Worm (Caenorhabditis elegans): Measurements from ENCODE around the gene set-6.

Gene set-6

DNA sequence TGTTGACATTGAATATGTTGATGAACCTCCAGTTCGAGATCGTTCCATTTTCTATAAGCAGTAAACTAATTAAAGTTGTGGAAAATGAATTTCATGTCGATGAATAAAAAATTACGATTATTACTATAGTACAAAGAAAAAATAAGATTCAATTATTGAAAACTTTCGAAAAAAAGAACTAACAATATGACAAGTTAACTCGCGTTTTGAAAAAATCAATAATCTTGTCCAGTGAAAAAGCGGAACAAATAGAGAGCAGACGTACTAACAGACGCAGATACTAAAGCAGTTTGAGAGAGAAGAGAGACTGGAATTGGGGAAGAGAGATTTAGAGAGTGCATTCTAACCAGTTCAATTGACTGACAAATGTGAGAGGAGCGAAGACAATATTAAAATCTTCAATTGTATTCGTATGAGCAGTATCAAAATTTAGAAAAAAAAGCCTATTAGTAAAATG, at the start of gene set-6:
set-6 (minus strand) TSS at position 51 of the 457 bp plus-strand sequence.
- TF ChIP-seq snpc-4 (tag; optimal IDR thresholded peaks at IDR 0.05), result no peak
- peak; percentile 85 for TF ChIP-seq ces-1 (GFP tag; optimal IDR thresholded peaks at IDR 0.05)
- TF ChIP-seq mep-1 (tag; optimal IDR thresholded peaks at IDR 0.05), result no peak
- no peak for TF ChIP-seq mab-5 (tag; optimal IDR thresholded peaks at IDR 0.05)
- no peak for TF ChIP-seq pha-4 (tag; optimal IDR thresholded peaks at IDR 0.05)
- TF ChIP-seq nhr-2 (tag; optimal IDR thresholded peaks at IDR 0.05), result no peak
- TF ChIP-seq cnd-1 (tag; optimal IDR thresholded peaks at IDR 0.05), result no peak
- TF ChIP-seq hlh-1 (tag; optimal IDR thresholded peaks at IDR 0.05), result no peak
- TF ChIP-seq lin-13 (tag; optimal IDR thresholded peaks at IDR 0.05), result no peak
- TF ChIP-seq elt-1 (tag; optimal IDR thresholded peaks at IDR 0.05; ENCODE audit: borderline replicate concordance, insufficient read depth), result no peak
- TF ChIP-seq nhr-237 (tag; optimal IDR thresholded peaks at IDR 0.05), result peak; percentile 13
- TF ChIP-seq unc-120 (tag; optimal IDR thresholded peaks at IDR 0.05; ENCODE audit: poor library complexity, severe bottlenecking), result no peak
- no peak for TF ChIP-seq ceh-39 (tag; optimal IDR thresholded peaks at IDR 0.05)
- no peak for TF ChIP-seq flh-1 (GFP tag; optimal IDR thresholded peaks at IDR 0.05)
- TF ChIP-seq drap-1 (GFP tag; optimal IDR thresholded peaks at IDR 0.05), result no peak
- no peak for TF ChIP-seq mls-2 (tag; optimal IDR thresholded peaks at IDR 0.05)

DNA sequence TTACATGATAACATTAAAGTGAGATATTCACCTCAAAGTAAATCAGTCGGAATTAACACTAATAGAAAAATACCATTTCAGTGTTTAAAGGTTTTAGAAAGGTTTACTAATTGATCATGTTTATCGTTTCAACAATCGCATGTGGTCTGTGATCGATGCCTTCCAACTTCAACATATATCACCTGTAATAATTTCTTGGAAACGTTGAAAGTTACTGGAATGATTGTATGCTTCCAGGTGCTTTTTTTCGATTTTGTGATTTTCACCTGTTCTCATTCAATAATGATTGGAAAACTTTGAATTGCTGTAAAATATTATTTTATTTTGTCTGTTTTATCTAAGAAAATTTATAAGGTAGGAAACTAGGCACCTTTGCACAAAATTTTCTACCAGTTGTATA, 48.0 kb upstream of the set-6 start:
- no peak for TF ChIP-seq bed-3 (GFP tag; optimal IDR thresholded peaks at IDR 0.05)
- TF ChIP-seq unc-120 (tag; optimal IDR thresholded peaks at IDR 0.05; ENCODE audit: poor library complexity, severe bottlenecking), result no peak
- TF ChIP-seq pha-4 (tag; optimal IDR thresholded peaks at IDR 0.05), result no peak

DNA sequence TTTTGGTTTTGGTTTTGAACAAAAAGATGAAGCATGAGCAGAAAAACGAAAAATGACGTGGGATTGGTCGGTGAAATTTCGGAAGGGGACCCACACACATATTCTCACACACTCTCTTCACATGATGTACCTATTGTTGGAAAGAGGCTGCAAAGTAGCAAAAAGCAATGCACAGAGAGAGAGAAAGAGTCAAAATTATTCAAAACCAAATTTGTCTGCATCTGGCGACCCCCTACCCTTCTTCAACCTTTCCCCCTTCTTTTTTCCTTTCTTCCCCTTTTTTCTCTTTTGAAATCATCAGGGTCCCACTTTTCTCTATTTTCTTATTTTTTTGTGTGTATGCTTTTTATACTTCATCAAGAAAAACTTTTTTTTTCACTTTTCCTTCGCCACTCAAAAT, 47.0 kb upstream of the set-6 start:
- TF ChIP-seq nhr-28 (tag; optimal IDR thresholded peaks at IDR 0.05), result no peak
- TF ChIP-seq ces-1 (GFP tag; optimal IDR thresholded peaks at IDR 0.05), result peak; percentile 13
- no peak for TF ChIP-seq hlh-1 (tag; optimal IDR thresholded peaks at IDR 0.05)

DNA sequence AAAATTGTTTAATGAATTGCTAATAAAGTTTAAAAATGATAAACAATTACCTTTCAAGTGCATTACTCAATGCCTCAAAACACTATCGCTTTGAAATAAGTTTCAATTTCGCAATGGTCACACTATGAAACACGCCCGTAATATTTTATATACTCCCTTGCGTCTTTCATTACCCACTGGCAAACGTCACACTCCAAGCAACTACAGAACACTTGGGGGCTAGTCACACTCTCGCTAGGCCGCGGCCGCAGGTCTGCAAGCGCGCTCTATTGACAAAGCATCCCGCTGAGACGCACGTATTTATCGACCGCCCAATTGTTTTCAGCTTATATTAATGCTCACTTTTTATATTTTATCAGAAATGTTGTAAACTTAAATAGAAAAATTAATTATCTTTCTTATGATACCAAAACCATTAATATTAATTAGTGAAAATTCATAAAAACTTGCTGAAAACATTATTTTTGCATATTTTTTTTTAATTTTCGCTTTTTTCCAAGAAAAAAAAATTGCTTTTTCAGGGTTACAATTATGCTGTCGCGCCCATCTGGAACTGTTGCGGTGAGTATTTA, 43.5 kb upstream of the set-6 start, which contains the start of the genes nmat-1 and ucr-2.1:
nmat-1 (minus strand) TSS at position 136 of the 572 bp plus-strand sequence.
ucr-2.1 (plus strand) TSS at position 522 of the 572 bp plus-strand sequence.
- TF ChIP-seq ceh-39 (tag; optimal IDR thresholded peaks at IDR 0.05) (peak; percentile 38), mep-1 (tag; optimal IDR thresholded peaks at IDR 0.05) (peak; percentile 80), lin-13 (tag; optimal IDR thresholded peaks at IDR 0.05) (peak; percentile 52), zip-8 (tag; optimal IDR thresholded peaks at IDR 0.05) (no peak), elt-1 (tag; optimal IDR thresholded peaks at IDR 0.05; ENCODE audit: borderline replicate concordance, insufficient read depth) (no peak), ceh-83 (GFP tag; optimal IDR thresholded peaks at IDR 0.05) (no peak), ham-2 (GFP tag; optimal IDR thresholded peaks at IDR 0.05) (peak; percentile 84), ces-1 (GFP tag; optimal IDR thresholded peaks at IDR 0.05) (peak; percentile 4), sem-2 (GFP tag; optimal IDR thresholded peaks at IDR 0.05) (no peak), blmp-1 (tag; optimal IDR thresholded peaks at IDR 0.05) (no peak), pha-4 (tag; optimal IDR thresholded peaks at IDR 0.05) (peak; percentile 44), nhr-237 (tag; optimal IDR thresholded peaks at IDR 0.05) (peak; percentile 41), sptf-1 (tag; optimal IDR thresholded peaks at IDR 0.05) (peak; percentile 53), lsy-2 (tag; optimal IDR thresholded peaks at IDR 0.05) (peak; percentile 39), mls-2 (tag; optimal IDR thresholded peaks at IDR 0.05) (peak; percentile 12), ceh-43 (GFP tag; optimal IDR thresholded peaks at IDR 0.05) (no peak), lin-32 (GFP tag; optimal IDR thresholded peaks at IDR 0.05) (no peak), drap-1 (GFP tag; optimal IDR thresholded peaks at IDR 0.05) (no peak), nhr-2 (tag; optimal IDR thresholded peaks at IDR 0.05) (no peak)

DNA sequence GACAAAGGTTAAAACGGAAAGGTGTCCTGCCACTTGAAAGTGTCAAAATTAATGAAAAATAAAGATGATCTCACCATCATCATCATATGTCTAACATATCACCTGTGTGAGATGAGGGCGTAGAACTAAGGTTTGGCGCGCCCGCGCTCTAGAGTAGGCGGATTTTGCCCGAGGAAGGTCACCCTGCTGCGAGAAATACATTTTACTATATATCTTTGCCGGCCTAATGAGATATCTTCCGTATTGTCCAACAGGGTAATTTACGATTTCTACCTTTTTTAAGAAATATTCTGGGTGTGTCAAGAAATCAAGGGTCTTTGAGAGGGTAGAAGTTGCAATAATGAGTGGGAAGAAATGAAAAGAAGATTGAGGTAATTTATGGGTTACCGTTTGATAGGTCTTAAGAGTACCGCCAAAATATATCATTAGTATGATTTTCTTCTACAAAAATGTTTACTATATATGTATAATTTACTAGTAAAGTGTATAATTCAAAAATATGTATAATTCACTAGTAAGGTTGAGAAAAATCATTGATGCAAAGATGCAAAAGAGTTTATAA, 33.5 kb upstream of the set-6 start:
- TF ChIP-seq ztf-11 (tag; optimal IDR thresholded peaks at IDR 0.05) (no peak), ceh-83 (GFP tag; optimal IDR thresholded peaks at IDR 0.05) (no peak), lsy-2 (tag; optimal IDR thresholded peaks at IDR 0.05) (no peak), ham-2 (GFP tag; optimal IDR thresholded peaks at IDR 0.05) (no peak)

DNA sequence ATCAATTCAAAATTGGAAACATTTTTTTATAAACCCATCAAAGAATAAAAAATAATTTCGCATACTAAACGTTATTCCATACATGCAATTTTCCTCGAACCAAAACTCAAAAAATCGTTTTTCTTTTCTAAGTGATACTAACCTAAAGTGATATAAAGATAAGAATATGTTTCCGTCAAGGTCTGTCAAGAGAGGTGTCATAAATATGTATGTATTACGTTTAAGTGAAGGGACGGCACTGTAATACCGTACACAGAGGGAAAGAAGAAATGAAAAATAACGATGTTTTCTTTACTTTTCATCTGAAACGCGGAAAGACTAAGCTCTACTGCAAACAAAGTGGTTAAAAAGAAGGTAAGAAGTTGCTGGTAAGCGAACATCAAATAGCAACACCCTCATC, 32.0 kb upstream of the set-6 start:
- TF ChIP-seq ham-2 (GFP tag; optimal IDR thresholded peaks at IDR 0.05), result no peak
- TF ChIP-seq elt-1 (tag; optimal IDR thresholded peaks at IDR 0.05; ENCODE audit: borderline replicate concordance, insufficient read depth), result no peak
- TF ChIP-seq nhr-2 (tag; optimal IDR thresholded peaks at IDR 0.05), result no peak
- no peak for TF ChIP-seq nhr-28 (tag; optimal IDR thresholded peaks at IDR 0.05)
- TF ChIP-seq tbx-8 (GFP tag; optimal IDR thresholded peaks at IDR 0.05), result no peak
- TF ChIP-seq elt-3 (tag; optimal IDR thresholded peaks at IDR 0.05), result no peak
- TF ChIP-seq snpc-4 (tag; optimal IDR thresholded peaks at IDR 0.05), result no peak

Measured in whole organism, mixed stage, embryonic.